Fruit fly (Drosophila melanogaster) whole organism, wandering third instar larva: ENCODE data around the gene CG8236.

ENCODE experiments used
- Dfd ChIP-seq: fragments of >200 bp; optimal IDR thresholded peaks from 2 replicates; lab custom pipeline; 2017; ENCODE audit warnings: missing biosample characterization, missing genetic modification characterization
- h ChIP-seq: fragments of 200-800 bp; sonication (Bioruptor generic); optimal IDR thresholded peaks from 3 replicates; lab custom pipeline; 2016; ENCODE audit warnings: missing biosample characterization, mild to moderate bottlenecking, missing genetic modification characterization

dm6 chr3R:8746354-8746753 lies 22.8 kb upstream of the CG8236 start:
- TF ChIP-seq Dfd (no peak), h (peak; percentile 72)
